Worm (Caenorhabditis elegans) whole organism, early embryonic: ENCODE data around the gene clh-3.
A peak's percentile ranks its signal among the peaks of the same experiment; 100 is the strongest.

ENCODE experiments used
- B0310.2 ChIP-seq: sonication (generic microtip); optimal IDR thresholded peaks from 2 replicates; lab custom pipeline; 2016; ENCODE audit warnings: mild to moderate bottlenecking, missing genetic modification characterization, missing compliant biosample characterization
- F13C5.2 ChIP-seq: sonication (generic microtip); optimal IDR thresholded peaks from 2 replicates; lab custom pipeline; 2017; ENCODE audit warnings: mild to moderate bottlenecking, missing genetic modification characterization, inconsistent platforms, missing compliant biosample characterization
- aly-1 ChIP-seq: sonication (generic microtip); optimal IDR thresholded peaks from 2 replicates; lab custom pipeline; 2016; ENCODE audit warnings: missing genetic modification characterization, missing compliant biosample characterization
- ama-1 ChIP-seq: fragments of 150-350 bp; optimal IDR thresholded peaks from 2 replicates; lab custom pipeline; 2014
- ceh-13 ChIP-seq: fragments of 200-800 bp; sonication (Bioruptor generic); optimal IDR thresholded peaks from 2 replicates; lab custom pipeline; 2018; ENCODE audit warnings: mild to moderate bottlenecking, missing genetic modification characterization, missing compliant biosample characterization
- ceh-36 ChIP-seq: sonication (generic microtip); optimal IDR thresholded peaks from 2 replicates; lab custom pipeline; 2016; ENCODE audit warnings: missing genetic modification characterization, inconsistent platforms, missing compliant biosample characterization
- ets-7 ChIP-seq: sonication (generic microtip); optimal IDR thresholded peaks from 2 replicates; lab custom pipeline; 2016; ENCODE audit warnings: missing genotype, missing genetic modification characterization, missing compliant biosample characterization
- flt-1 ChIP-seq: fragments of 200-800 bp; sonication (Bioruptor generic); IDR thresholded peaks from 2 replicates; pipeline ENCODE4 v1.3.6; 2022; ENCODE audit warnings: missing genetic modification characterization, missing compliant biosample characterization
- hmbx-1 ChIP-seq: sonication (generic microtip); optimal IDR thresholded peaks from 2 replicates; lab custom pipeline; 2016; ENCODE audit warnings: mild to moderate bottlenecking, missing genetic modification characterization, missing compliant biosample characterization
- hmg-4 ChIP-seq: fragments of 200-800 bp; sonication (Bioruptor generic); optimal IDR thresholded peaks from 2 replicates; lab custom pipeline; 2018; ENCODE audit warnings: mild to moderate bottlenecking, missing genetic modification characterization, missing compliant biosample characterization
- hnd-1 ChIP-seq: sonication (generic microtip); optimal IDR thresholded peaks from 2 replicates; lab custom pipeline; 2016; ENCODE audit warnings: missing genetic modification characterization, missing compliant biosample characterization
- pes-1 ChIP-seq: fragments of 200-800 bp; sonication (Bioruptor generic); IDR thresholded peaks from 2 replicates; pipeline ENCODE4 v1.3.6; 2022; ENCODE audit warnings: missing genetic modification reagents, missing genetic modification characterization, missing compliant biosample characterization
- scrt-1 ChIP-seq: fragments of 200-800 bp; sonication (Bioruptor generic); IDR thresholded peaks from 2 replicates; pipeline ENCODE4 v1.3.6; 2022; ENCODE audit warnings: missing genetic modification characterization, missing compliant biosample characterization
- sea-1 ChIP-seq: fragments of 200-800 bp; sonication (Bioruptor generic); conservative IDR thresholded peaks from 2 replicates; pipeline ENCODE4 v1.3.6; 2022; ENCODE audit warnings: missing genetic modification characterization, missing compliant biosample characterization
- tbx-11 ChIP-seq: fragments of 200-800 bp; sonication (Bioruptor generic); IDR thresholded peaks from 2 replicates; pipeline ENCODE4 v1.3.6; 2022; ENCODE audit warnings: missing genetic modification characterization, missing compliant biosample characterization
- tbx-37 ChIP-seq: fragments of 200-800 bp; sonication (Bioruptor generic); conservative IDR thresholded peaks from 2 replicates; pipeline ENCODE4 v1.3.6; 2022; ENCODE audit warnings: missing genetic modification reagents, missing genetic modification characterization, missing compliant biosample characterization
- tra-4 ChIP-seq: sonication (generic microtip); optimal IDR thresholded peaks from 2 replicates; lab custom pipeline; 2017; ENCODE audit warnings: missing genetic modification characterization, missing compliant biosample characterization

Gene clh-3

DNA sequence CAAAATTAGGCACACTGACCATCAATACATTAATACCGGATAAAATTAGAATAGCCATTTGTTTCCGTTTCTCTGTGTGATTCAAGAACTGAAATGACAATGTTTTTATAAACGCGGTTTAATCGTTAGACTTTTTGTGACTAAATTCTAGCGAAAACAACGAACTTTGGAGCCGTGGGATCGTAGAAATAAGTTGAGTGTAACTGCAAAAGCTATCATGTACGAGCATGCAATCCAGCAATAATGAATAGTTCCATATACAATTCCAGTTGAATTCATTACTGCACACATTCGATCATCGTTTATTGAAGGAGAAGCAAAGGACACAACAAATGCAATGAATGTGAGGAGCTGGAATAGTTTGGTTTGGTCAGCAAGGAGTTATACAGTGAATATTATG is 39.6 kb downstream of the clh-3 start:
- no peak for TF ChIP-seq scrt-1 (GFP tag; lab: Robert Waterston, UW)
- no peak for TF ChIP-seq B0310.2 (tag; lab: Kevin White, UChicago)
- no peak for TF ChIP-seq aly-1 (tag; lab: Kevin White, UChicago)
- no peak for TF ChIP-seq ets-7 (tag; lab: Kevin White, UChicago)
- TF ChIP-seq tbx-37 (GFP tag; lab: Robert Waterston, UW) = no peak
- no peak for TF ChIP-seq ama-1 (lab: Kevin White, UChicago)
- no peak for TF ChIP-seq sea-1
- no peak for TF ChIP-seq ceh-13 (GFP tag; lab: Kevin White, UChicago)
- no peak for TF ChIP-seq ceh-36 (tag; lab: Kevin White, UChicago)
- no peak for TF ChIP-seq hmg-4 (GFP tag; lab: Kevin White, UChicago)
- TF ChIP-seq flt-1 (GFP tag; lab: Robert Waterston, UW) = no peak
- TF ChIP-seq tra-4 = no peak

DNA sequence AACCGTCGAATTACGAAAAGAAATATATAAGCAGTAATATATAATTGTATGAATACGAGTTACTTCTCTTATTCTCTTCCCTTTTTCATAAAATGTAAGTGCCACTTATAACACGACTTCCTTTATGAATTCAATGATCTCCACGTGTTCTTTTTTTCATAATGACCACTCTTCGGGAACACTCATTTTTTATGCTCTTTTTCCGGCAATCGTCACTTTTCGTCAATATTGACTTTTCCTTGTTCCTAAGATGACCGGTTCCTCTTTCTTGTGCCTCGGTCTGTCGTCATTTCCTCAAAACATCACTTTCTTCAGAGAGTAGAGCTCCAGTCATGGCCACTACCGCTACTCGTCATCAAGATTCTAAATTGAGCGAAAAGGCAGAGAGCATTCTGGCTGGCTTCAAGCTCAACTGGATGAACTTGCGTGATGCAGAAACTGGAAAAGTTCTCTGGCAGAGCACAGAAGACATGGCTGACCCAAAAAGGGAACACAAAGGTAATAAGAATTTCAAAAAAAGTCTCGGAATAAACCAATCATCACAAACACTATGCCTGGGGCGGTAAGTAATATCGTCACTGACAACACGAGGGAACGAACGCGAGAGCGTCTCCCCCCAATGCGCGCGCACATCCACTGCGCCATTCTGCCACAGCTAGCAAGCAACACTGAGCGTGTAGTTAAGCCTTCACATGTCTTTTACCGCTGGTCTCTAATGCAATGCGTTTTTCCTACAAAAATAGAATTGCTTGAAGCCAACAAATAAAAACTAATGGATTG is 42.0 kb downstream of the clh-3 start, which contains the start of gene pdl-1:
TSS of gene pdl-1 (plus strand) at position 309 of the 780 bp plus-strand sequence.
- peak; percentile 97 for TF ChIP-seq pes-1 (GFP tag; lab: Robert Waterston, UW)
- no peak for TF ChIP-seq ama-1 (lab: Kevin White, UChicago)
- TF ChIP-seq ceh-36 (tag; lab: Kevin White, UChicago) = peak; percentile 94
- TF ChIP-seq sea-1 = peak; percentile 96
- TF ChIP-seq B0310.2 (tag; lab: Kevin White, UChicago) = peak; percentile 89
- TF ChIP-seq hmg-4 (GFP tag; lab: Kevin White, UChicago) = peak; percentile 97
- peak; percentile 76 for TF ChIP-seq hmbx-1 (tag; lab: Kevin White, UChicago)
- TF ChIP-seq scrt-1 (GFP tag; lab: Robert Waterston, UW) = peak; percentile 97
- TF ChIP-seq tbx-11 = peak; percentile 94
- TF ChIP-seq tbx-37 (GFP tag; lab: Robert Waterston, UW) = peak; percentile 92
- TF ChIP-seq hnd-1 = peak; percentile 90
- peak; percentile 84 for TF ChIP-seq tra-4
- peak; percentile 96 for TF ChIP-seq aly-1 (tag; lab: Kevin White, UChicago)
- TF ChIP-seq ets-7 (tag; lab: Kevin White, UChicago) = peak; percentile 87
- peak; percentile 95 for TF ChIP-seq ceh-13 (GFP tag; lab: Kevin White, UChicago)
- TF ChIP-seq F13C5.2 (tag; lab: Kevin White, UChicago) = peak; percentile 96
- peak; percentile 97 for TF ChIP-seq flt-1 (GFP tag; lab: Robert Waterston, UW)

DNA sequence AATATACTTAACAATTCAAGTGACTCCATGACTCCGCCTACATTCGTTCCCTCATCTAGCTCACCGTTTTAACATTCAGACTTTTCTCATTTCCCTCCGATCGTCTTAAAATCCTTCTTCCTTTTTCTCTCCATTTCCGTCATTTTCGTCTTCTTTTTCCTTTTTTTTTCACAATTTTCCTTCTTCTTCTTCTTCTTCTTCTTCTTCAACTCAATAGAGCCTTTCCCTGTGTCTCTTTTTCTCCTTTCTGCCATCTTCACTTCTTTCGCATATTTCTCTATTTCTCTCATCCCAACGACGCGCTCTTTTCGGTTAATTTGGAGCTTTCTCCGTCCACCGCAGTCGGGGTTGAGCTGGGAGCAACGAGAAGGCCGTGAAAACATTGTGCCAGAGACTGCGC is 43.1 kb downstream of the clh-3 start:
- no peak for TF ChIP-seq F13C5.2 (tag; lab: Kevin White, UChicago)

DNA sequence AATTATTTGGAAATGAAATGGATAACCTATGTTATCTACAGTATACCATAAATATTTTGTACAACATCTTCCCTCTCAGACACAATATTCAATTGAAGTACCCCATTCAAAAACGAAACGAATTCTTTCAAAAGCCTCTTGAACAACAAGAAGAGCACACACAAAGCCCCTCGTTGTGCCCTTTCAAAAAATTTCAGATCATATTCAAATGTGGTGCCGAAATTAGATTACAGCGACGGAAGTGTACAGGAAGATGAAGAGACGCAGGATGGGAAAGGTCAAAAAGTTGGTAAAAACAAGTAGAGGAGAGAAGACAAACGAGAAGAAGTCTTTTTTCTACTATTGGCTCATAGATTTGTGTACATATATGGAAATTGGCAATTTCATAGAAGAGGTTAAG is 49.6 kb downstream of the clh-3 start:
- TF ChIP-seq B0310.2 (tag; lab: Kevin White, UChicago) (no peak), pes-1 (GFP tag; lab: Robert Waterston, UW) (no peak), ceh-36 (tag; lab: Kevin White, UChicago) (no peak), tra-4 (no peak), scrt-1 (GFP tag; lab: Robert Waterston, UW) (no peak), hmbx-1 (tag; lab: Kevin White, UChicago) (no peak), aly-1 (tag; lab: Kevin White, UChicago) (no peak), flt-1 (GFP tag; lab: Robert Waterston, UW) (no peak), hmg-4 (GFP tag; lab: Kevin White, UChicago) (no peak), F13C5.2 (tag; lab: Kevin White, UChicago) (no peak), ama-1 (lab: Kevin White, UChicago) (no peak), hnd-1 (no peak)

DNA sequence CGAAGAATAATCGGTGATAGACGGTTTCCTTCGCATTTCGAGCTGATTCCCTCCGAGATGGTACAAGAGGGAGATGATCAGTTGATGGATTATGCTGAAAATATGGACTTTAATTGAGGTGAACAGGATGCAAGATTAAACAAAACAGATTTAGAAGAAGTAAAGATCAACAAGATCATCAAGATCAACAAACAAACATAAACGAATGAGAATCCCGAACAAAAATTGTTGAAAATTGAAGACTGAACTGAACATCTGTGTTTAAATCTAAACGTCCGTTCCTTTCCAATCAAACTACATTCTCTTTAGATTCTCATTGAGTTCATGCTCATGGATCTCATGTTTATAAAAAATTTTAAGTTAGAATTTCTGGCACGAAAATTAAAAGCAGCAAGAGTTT is 50.9 kb downstream of the clh-3 start, which contains the start of gene glc-4:
TSS of gene glc-4 (minus strand) at position 101 of the 400 bp plus-strand sequence.
- no peak for TF ChIP-seq ets-7 (tag; lab: Kevin White, UChicago)
- no peak for TF ChIP-seq ceh-13 (GFP tag; lab: Kevin White, UChicago)
- TF ChIP-seq sea-1 = no peak
- no peak for TF ChIP-seq hnd-1
- no peak for TF ChIP-seq aly-1 (tag; lab: Kevin White, UChicago)
- TF ChIP-seq ceh-36 (tag; lab: Kevin White, UChicago) = no peak
- no peak for TF ChIP-seq F13C5.2 (tag; lab: Kevin White, UChicago)
- no peak for TF ChIP-seq tbx-11
- TF ChIP-seq ama-1 (lab: Kevin White, UChicago) = no peak
- TF ChIP-seq B0310.2 (tag; lab: Kevin White, UChicago) = no peak
- TF ChIP-seq tbx-37 (GFP tag; lab: Robert Waterston, UW) = no peak

DNA sequence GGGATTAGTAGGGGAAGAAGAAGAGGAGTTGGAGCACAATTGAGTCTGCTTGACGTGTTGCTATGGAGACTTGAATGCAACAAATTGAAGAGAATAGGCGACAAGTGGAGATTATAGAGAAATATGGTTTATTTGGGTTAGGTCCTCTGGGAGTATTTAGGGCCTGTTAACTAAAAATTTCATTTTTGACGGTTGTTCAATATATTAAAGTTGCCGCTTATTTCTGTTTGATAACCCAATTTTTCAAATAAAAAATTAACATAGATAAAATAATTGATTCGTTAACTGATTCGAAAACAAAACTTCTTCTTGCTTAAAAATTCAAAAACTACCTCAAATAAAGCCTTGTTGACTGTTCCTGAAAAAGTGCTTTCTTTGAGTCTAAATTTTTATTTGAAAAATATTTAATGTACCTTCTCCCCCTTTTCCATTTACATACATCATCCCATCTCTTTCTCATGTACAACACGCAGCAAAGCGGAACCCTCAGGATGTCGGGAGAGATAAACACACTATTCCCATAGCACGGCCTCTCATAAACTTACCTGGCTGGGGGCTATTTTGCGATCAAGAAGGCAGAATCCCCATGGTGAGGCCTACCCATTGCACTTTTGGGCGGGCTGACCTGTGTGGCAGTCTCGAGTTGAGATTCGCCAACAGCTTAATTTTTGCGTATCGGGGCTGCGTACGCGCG is 54.3 kb downstream of the clh-3 start, which contains the start of gene dyf-13:
TSS of gene dyf-13 (minus strand) at position 51 of the 694 bp plus-strand sequence.
- TF ChIP-seq sea-1 = no peak
- TF ChIP-seq ceh-13 (GFP tag; lab: Kevin White, UChicago) = no peak
- no peak for TF ChIP-seq tbx-11
- no peak for TF ChIP-seq ceh-36 (tag; lab: Kevin White, UChicago)
- TF ChIP-seq hmg-4 (GFP tag; lab: Kevin White, UChicago) = no peak
- TF ChIP-seq hmbx-1 (tag; lab: Kevin White, UChicago) = no peak
- no peak for TF ChIP-seq pes-1 (GFP tag; lab: Robert Waterston, UW)
- TF ChIP-seq scrt-1 (GFP tag; lab: Robert Waterston, UW) = no peak
- no peak for TF ChIP-seq ets-7 (tag; lab: Kevin White, UChicago)
- no peak for TF ChIP-seq ama-1 (lab: Kevin White, UChicago)
- no peak for TF ChIP-seq flt-1 (GFP tag; lab: Robert Waterston, UW)
- TF ChIP-seq B0310.2 (tag; lab: Kevin White, UChicago) = no peak
- TF ChIP-seq F13C5.2 (tag; lab: Kevin White, UChicago) = no peak
- TF ChIP-seq hnd-1 = no peak
- no peak for TF ChIP-seq tra-4
- TF ChIP-seq tbx-37 (GFP tag; lab: Robert Waterston, UW) = no peak
- no peak for TF ChIP-seq aly-1 (tag; lab: Kevin White, UChicago)
